Worm (Caenorhabditis elegans) whole organism, young adult: ENCODE measurements around the gene Y48G9A.6.

Source experiments
- B0261.1 ChIP-seq: sonication (generic microtip); optimal IDR thresholded peaks from 2 replicates; lab custom pipeline; 2016; ENCODE audit warnings: mild to moderate bottlenecking, missing genetic modification characterization, moderate library complexity, missing compliant biosample characterization
- C17E4.6 ChIP-seq: fragments of 200-800 bp; sonication (Bioruptor generic); IDR thresholded peaks from 2 replicates; pipeline ENCODE4 v1.3.6; 2022; ENCODE audit warnings: missing genetic modification reagents, missing genetic modification characterization, missing compliant biosample characterization
- F10E7.11 ChIP-seq: sonication (generic microtip); optimal IDR thresholded peaks from 2 replicates; lab custom pipeline; 2017; ENCODE audit warnings: mild to moderate bottlenecking, missing genetic modification characterization, moderate library complexity, missing compliant biosample characterization
- F23B12.7 ChIP-seq: sonication (generic microtip); optimal IDR thresholded peaks from 2 replicates; lab custom pipeline; 2017; ENCODE audit warnings: missing genetic modification characterization, mild to moderate bottlenecking, missing compliant biosample characterization, antibody characterized with exemption, moderate library complexity; ENCODE audit not compliant: insufficient read depth
- F39B2.1 ChIP-seq: fragments of 200-800 bp; sonication (Bioruptor generic); IDR thresholded peaks from 2 replicates; pipeline ENCODE4 v1.3.6; 2022; ENCODE audit warnings: missing genetic modification reagents, missing genetic modification characterization, missing compliant biosample characterization
- F55B11.4 ChIP-seq: sonication (generic microtip); optimal IDR thresholded peaks from 2 replicates; lab custom pipeline; 2016; ENCODE audit warnings: missing compliant biosample characterization, missing genetic modification characterization, borderline replicate concordance; ENCODE audit not compliant: insufficient read depth
- F57A8.1 ChIP-seq: fragments of 200-800 bp; sonication (Bioruptor generic); optimal IDR thresholded peaks from 2 replicates; lab custom pipeline; 2018; ENCODE audit warnings: mild to moderate bottlenecking, missing genetic modification characterization, moderate library complexity, missing compliant biosample characterization
- K11D2.4 ChIP-seq: fragments of 200-800 bp; sonication (Bioruptor generic); IDR thresholded peaks from 2 replicates; pipeline ENCODE4 v1.3.6; 2022; ENCODE audit warnings: missing genetic modification reagents, missing genetic modification characterization, missing compliant biosample characterization
- Y53G8AR.9 ChIP-seq: fragments of 200-800 bp; sonication (Bioruptor generic); conservative IDR thresholded peaks from 2 replicates; pipeline ENCODE4 v1.3.6; 2022; ENCODE audit warnings: missing genetic modification reagents, missing genetic modification characterization, missing compliant biosample characterization
- Y67H2A.10 ChIP-seq: fragments of 200-800 bp; sonication (Bioruptor generic); conservative IDR thresholded peaks from 2 replicates; pipeline ENCODE4 v1.3.6; 2022; ENCODE audit warnings: missing genetic modification reagents, missing genetic modification characterization, missing compliant biosample characterization
- Y79H2A.3 ChIP-seq: fragments of 200-800 bp; sonication (Bioruptor generic); conservative IDR thresholded peaks from 2 replicates; pipeline ENCODE4 v1.3.6; 2022; ENCODE audit warnings: missing genetic modification reagents, missing genetic modification characterization, missing compliant biosample characterization
- aptf-2 ChIP-seq: fragments of 200-800 bp; sonication (Bioruptor generic); conservative IDR thresholded peaks from 2 replicates; pipeline ENCODE4 v1.3.6; 2022; ENCODE audit warnings: missing genetic modification reagents, missing genetic modification characterization, missing compliant biosample characterization
- athp-1 ChIP-seq: sonication (generic microtip); optimal IDR thresholded peaks from 2 replicates; lab custom pipeline; 2017; ENCODE audit warnings: mild to moderate bottlenecking, missing genetic modification characterization, missing compliant biosample characterization
- attf-5 ChIP-seq: fragments of 200-800 bp; sonication (Bioruptor generic); optimal IDR thresholded peaks from 2 replicates; lab custom pipeline; 2018; ENCODE audit warnings: mild to moderate bottlenecking, missing genetic modification characterization, missing compliant biosample characterization
- bed-1 ChIP-seq: fragments of 200-800 bp; sonication (Bioruptor generic); IDR thresholded peaks from 2 replicates; pipeline ENCODE4 v1.3.6; 2022; ENCODE audit warnings: missing genetic modification reagents, missing genetic modification characterization, missing compliant biosample characterization
- ceh-27 ChIP-seq: fragments of 200-800 bp; sonication (Bioruptor generic); optimal IDR thresholded peaks from 2 replicates; lab custom pipeline; 2018; ENCODE audit warnings: mild to moderate bottlenecking, missing genetic modification characterization, moderate library complexity, missing compliant biosample characterization
- ceh-40 ChIP-seq: fragments of 200-800 bp; sonication (Bioruptor generic); IDR thresholded peaks from 2 replicates; pipeline ENCODE4 v1.3.6; 2022; ENCODE audit warnings: missing genetic modification characterization, missing compliant biosample characterization
- ceh-58 ChIP-seq: fragments of 200-800 bp; sonication (Bioruptor generic); IDR thresholded peaks from 2 replicates; pipeline ENCODE4 v1.3.6; 2022; ENCODE audit warnings: missing genetic modification characterization, missing compliant biosample characterization
- chd-7 ChIP-seq: sonication (generic microtip); optimal IDR thresholded peaks from 2 replicates; lab custom pipeline; 2016; ENCODE audit warnings: mild to moderate bottlenecking, missing genetic modification characterization, moderate library complexity, missing compliant biosample characterization
- die-1 ChIP-seq: sonication (generic microtip); optimal IDR thresholded peaks from 2 replicates; lab custom pipeline; 2016; ENCODE audit warnings: missing genotype, mild to moderate bottlenecking, missing genetic modification characterization, missing compliant biosample characterization
- dox-1 ChIP-seq: fragments of 200-800 bp; sonication (Bioruptor generic); IDR thresholded peaks from 2 replicates; pipeline ENCODE4 v1.3.6; 2022; ENCODE audit warnings: missing genetic modification reagents, missing genetic modification characterization, missing compliant biosample characterization
- dpff-1 ChIP-seq: sonication (generic microtip); optimal IDR thresholded peaks from 2 replicates; lab custom pipeline; 2017; ENCODE audit warnings: mild to moderate bottlenecking, missing genetic modification characterization, missing compliant biosample characterization
- egrh-3 ChIP-seq: fragments of 200-800 bp; sonication (Bioruptor generic); IDR thresholded peaks from 2 replicates; pipeline ENCODE4 v1.3.6; 2022; ENCODE audit warnings: missing genetic modification reagents, missing genetic modification characterization, missing compliant biosample characterization
- him-1 ChIP-seq: sonication (generic microtip); optimal IDR thresholded peaks from 2 replicates; lab custom pipeline; 2016; ENCODE audit warnings: missing genotype, missing genetic modification reagents, missing genetic modification characterization, missing compliant biosample characterization
- hlh-12 ChIP-seq: sonication (generic microtip); optimal IDR thresholded peaks from 2 replicates; lab custom pipeline; 2016; ENCODE audit warnings: missing genetic modification characterization, missing compliant biosample characterization
- let-526 ChIP-seq: fragments of 200-800 bp; sonication (Bioruptor generic); IDR thresholded peaks from 2 replicates; pipeline ENCODE4 v1.3.6; 2022; ENCODE audit warnings: missing genetic modification reagents, missing genetic modification characterization, missing compliant biosample characterization
- let-607 ChIP-seq, 2 experiments: fragments of 200-800 bp in 1 of 2; sonication (Bioruptor generic) in 1 of 2; sonication (generic microtip) in 1 of 2; optimal IDR thresholded peaks; 2 replicates each; lab custom pipeline; 2016 to 2018; ENCODE audit warnings: mild to moderate bottlenecking in 2 of 2, missing compliant biosample characterization in 2 of 2, missing genetic modification characterization in 2 of 2, moderate library complexity in 2 of 2, missing genotype in 1 of 2
- lin-54 ChIP-seq: fragments of 200-800 bp; sonication (Bioruptor generic); optimal IDR thresholded peaks from 2 replicates; lab custom pipeline; 2018; ENCODE audit warnings: mild to moderate bottlenecking, missing genetic modification characterization, missing compliant biosample characterization
- lsl-1 ChIP-seq: fragments of 200-800 bp; sonication (Bioruptor generic); optimal IDR thresholded peaks from 2 replicates; lab custom pipeline; 2018; ENCODE audit warnings: mild to moderate bottlenecking, missing genetic modification characterization, moderate library complexity, missing compliant biosample characterization
- lsy-27 ChIP-seq: sonication (generic microtip); optimal IDR thresholded peaks from 2 replicates; lab custom pipeline; 2017; ENCODE audit warnings: missing genetic modification characterization, mild to moderate bottlenecking, missing compliant biosample characterization, antibody characterized with exemption, missing genotype, borderline replicate concordance; ENCODE audit not compliant: insufficient read depth
- mxl-1 ChIP-seq: sonication (generic microtip); optimal IDR thresholded peaks from 2 replicates; lab custom pipeline; 2016; ENCODE audit warnings: missing genetic modification characterization, missing compliant biosample characterization
- nfya-1 ChIP-seq: sonication (generic microtip); optimal IDR thresholded peaks from 2 replicates; lab custom pipeline; 2017; ENCODE audit warnings: antibody characterized with exemption, missing compliant biosample characterization, missing genetic modification characterization, borderline replicate concordance; ENCODE audit not compliant: insufficient read depth
- nfya-2 ChIP-seq: fragments of 200-800 bp; sonication (Bioruptor generic); IDR thresholded peaks from 2 replicates; pipeline ENCODE4 v1.3.6; 2022; ENCODE audit warnings: missing genetic modification reagents, missing genetic modification characterization, missing compliant biosample characterization
- nhr-120 ChIP-seq: fragments of 200-800 bp; sonication (Bioruptor generic); IDR thresholded peaks from 2 replicates; pipeline ENCODE4 v1.3.6; 2022; ENCODE audit warnings: missing genetic modification characterization, missing compliant biosample characterization
- sea-2 ChIP-seq: fragments of 200-800 bp; sonication (Bioruptor generic); IDR thresholded peaks from 2 replicates; pipeline ENCODE4 v1.3.6; 2022; ENCODE audit warnings: missing genetic modification characterization, missing compliant biosample characterization
- snpc-3.4 ChIP-seq: sonication (generic microtip); optimal IDR thresholded peaks from 2 replicates; lab custom pipeline; 2017; ENCODE audit warnings: missing genetic modification characterization, mild to moderate bottlenecking, missing compliant biosample characterization, antibody characterized with exemption, moderate library complexity, missing genotype, missing genetic modification reagents
- snpc-4 ChIP-seq, 5 experiments: fragments of 150-350 bp in 1 of 5; sonication (generic microtip) in 4 of 5; optimal IDR thresholded peaks; 2 replicates each; lab custom pipeline; 2014 to 2018; ENCODE audit warnings: missing genetic modification characterization in 5 of 5, missing biosample characterization in 3 of 5, antibody characterized with exemption in 2 of 5, mild to moderate bottlenecking in 2 of 5, missing compliant biosample characterization in 2 of 5, missing genotype in 2 of 5, moderate library complexity in 2 of 5, missing genetic modification reagents in 1 of 5
- sptf-2 ChIP-seq: fragments of 200-800 bp; sonication (Bioruptor generic); optimal IDR thresholded peaks from 2 replicates; lab custom pipeline; 2018; ENCODE audit warnings: mild to moderate bottlenecking, missing genetic modification characterization, missing compliant biosample characterization
- tbp1 ChIP-seq: fragments of 200-800 bp; sonication (Bioruptor generic); optimal IDR thresholded peaks from 2 replicates; lab custom pipeline; 2018; ENCODE audit warnings: mild to moderate bottlenecking, missing genetic modification characterization, missing compliant biosample characterization
- tbx-9 ChIP-seq: sonication (generic microtip); optimal IDR thresholded peaks from 2 replicates; lab custom pipeline; 2016; ENCODE audit warnings: borderline replicate concordance, missing genetic modification characterization, inconsistent platforms, missing compliant biosample characterization
- unc-130 ChIP-seq: sonication (generic microtip); optimal IDR thresholded peaks from 2 replicates; lab custom pipeline; 2016; ENCODE audit warnings: missing genetic modification reagents, missing genetic modification characterization, missing compliant biosample characterization
- xnd-1 ChIP-seq: sonication (generic microtip); optimal IDR thresholded peaks from 2 replicates; lab custom pipeline; 2016; ENCODE audit warnings: missing genotype, missing genetic modification reagents, missing genetic modification characterization, missing compliant biosample characterization
- zim-3 ChIP-seq: sonication (generic microtip); optimal IDR thresholded peaks from 2 replicates; lab custom pipeline; 2017; ENCODE audit warnings: mild to moderate bottlenecking, missing genetic modification characterization, moderate library complexity, missing compliant biosample characterization
- ztf-22 ChIP-seq: fragments of 200-800 bp; sonication (Bioruptor generic); optimal IDR thresholded peaks from 2 replicates; lab custom pipeline; 2018; ENCODE audit warnings: mild to moderate bottlenecking, missing genetic modification characterization, moderate library complexity, missing compliant biosample characterization
- ztf-26 ChIP-seq: sonication (generic microtip); optimal IDR thresholded peaks from 2 replicates; lab custom pipeline; 2017; ENCODE audit warnings: missing genetic modification characterization, missing compliant biosample characterization
- ztf-3 ChIP-seq: fragments of 200-800 bp; sonication (Bioruptor generic); optimal IDR thresholded peaks from 2 replicates; lab custom pipeline; 2018; ENCODE audit warnings: mild to moderate bottlenecking, missing genetic modification characterization, missing compliant biosample characterization
- ztf-6 ChIP-seq: fragments of 200-800 bp; sonication (Bioruptor generic); IDR thresholded peaks from 2 replicates; pipeline ENCODE4 v1.3.6; 2022; ENCODE audit warnings: missing genetic modification reagents, missing genetic modification characterization, missing compliant biosample characterization

Y48G9A.6 gene

ce11 chrIII:2101895-2102345 is 15.7 kb upstream of the Y48G9A.6 start, which contains the start of gene ppk-2 (continued):
- TF ChIP-seq B0261.1 (tag; lab: Kevin White, UChicago) = no peak
- TF ChIP-seq ztf-6 = no peak
- peak; percentile 93 for TF ChIP-seq xnd-1 (tag; lab: Kevin White, UChicago)
- TF ChIP-seq F39B2.1 (GFP tag; lab: Robert Waterston, UW) = no peak
- TF ChIP-seq ceh-40 (GFP tag; lab: Robert Waterston, UW) = no peak
- no peak for TF ChIP-seq dox-1 (GFP tag; lab: Robert Waterston, UW)
- TF ChIP-seq unc-130 (GFP tag; lab: Kevin White, UChicago) = no peak
- TF ChIP-seq F55B11.4 (tag; lab: Kevin White, UChicago) = no peak
- TF ChIP-seq hlh-12 = no peak
- TF ChIP-seq mxl-1 (tag; lab: Kevin White, UChicago) = no peak
- TF ChIP-seq lsy-27 (tag; lab: Kevin White, UChicago) = no peak
- TF ChIP-seq C17E4.6 = no peak
- no peak for TF ChIP-seq him-1
- TF ChIP-seq die-1 (tag; lab: Kevin White, UChicago) = no peak
- TF ChIP-seq athp-1 (tag; lab: Kevin White, UChicago) = no peak
- no peak for TF ChIP-seq ztf-3 (GFP tag; lab: Kevin White, UChicago)
- TF ChIP-seq egrh-3 = no peak
- TF ChIP-seq let-526 (GFP tag; lab: Robert Waterston, UW) = no peak
- TF ChIP-seq zim-3 (tag; lab: Kevin White, UChicago) = no peak
- TF ChIP-seq ztf-26 = no peak
- TF ChIP-seq sptf-2 (GFP tag; lab: Kevin White, UChicago) = no peak
- TF ChIP-seq F23B12.7 (tag; lab: Kevin White, UChicago) = no peak
- TF ChIP-seq dpff-1 = no peak
- TF ChIP-seq K11D2.4 = no peak
- no peak for TF ChIP-seq ceh-58 (GFP tag; lab: Robert Waterston, UW)
- peak; percentile 16 for TF ChIP-seq snpc-3.4 (tag; lab: Kevin White, UChicago)
- TF ChIP-seq attf-5 (GFP tag; lab: Kevin White, UChicago) = no peak
- no peak for TF ChIP-seq let-607 (tag; optimal IDR thresholded peaks at IDR 0.05; lab: Kevin White, UChicago)
- TF ChIP-seq ztf-22 (GFP tag; lab: Kevin White, UChicago) = no peak
- no peak for TF ChIP-seq F57A8.1 (GFP tag; lab: Kevin White, UChicago)
- TF ChIP-seq bed-1 = no peak
- no peak for TF ChIP-seq tbx-9 (tag; lab: Kevin White, UChicago)
- no peak for TF ChIP-seq sea-2 (GFP tag; lab: Robert Waterston, UW)
- TF ChIP-seq nfya-2 (GFP tag; lab: Robert Waterston, UW) = no peak
- TF ChIP-seq chd-7 (tag; lab: Kevin White, UChicago) = no peak
- no peak for TF ChIP-seq nfya-1 (tag; lab: Kevin White, UChicago)
- no peak for TF ChIP-seq Y79H2A.3 (GFP tag; lab: Robert Waterston, UW)
- TF ChIP-seq lin-54 (GFP tag; lab: Kevin White, UChicago) = peak; percentile 59
- no peak for TF ChIP-seq snpc-4 (GFP tag; optimal IDR thresholded peaks at IDR 0.05; lab: Kevin White, UChicago)
- TF ChIP-seq snpc-4 (tag; optimal IDR thresholded peaks at IDR 0.05; lab: Kevin White, UChicago) = no peak
- TF ChIP-seq lsl-1 (GFP tag; lab: Kevin White, UChicago) = peak; percentile 65
- TF ChIP-seq tbp1 (GFP tag; lab: Kevin White, UChicago) = peak; percentile 1
- no peak for TF ChIP-seq aptf-2 (GFP tag; lab: Robert Waterston, UW)
- TF ChIP-seq Y53G8AR.9 (GFP tag; lab: Robert Waterston, UW) = peak; percentile 30; the same call in 1 of the 2 replicates
- no peak for TF ChIP-seq ceh-27 (GFP tag; lab: Kevin White, UChicago)
- no peak for TF ChIP-seq Y67H2A.10 (GFP tag; lab: Robert Waterston, UW)
- no peak for TF ChIP-seq F10E7.11 (tag; lab: Kevin White, UChicago)
- no peak for TF ChIP-seq nhr-120 (GFP tag; lab: Robert Waterston, UW)
